Fruit fly (Drosophila melanogaster) whole organism, wandering third instar larva: Measurements from ENCODE around the gene RabX2.

Source experiments
- CG32264 ChIP-seq: fragments of 200-800 bp; sonication (Bioruptor generic); optimal IDR thresholded peaks from 2 replicates; lab custom pipeline; 2016; ENCODE audit warnings: missing biosample characterization, missing genetic modification characterization
- Hr78 ChIP-seq: fragments of >200 bp; optimal IDR thresholded peaks from 2 replicates; lab custom pipeline; 2017; ENCODE audit warnings: missing biosample characterization, missing genetic modification characterization
- N ChIP-seq: fragments of >200 bp; optimal IDR thresholded peaks from 2 replicates; lab custom pipeline; 2018; ENCODE audit warnings: missing biosample characterization, missing external identifiers, missing genetic modification characterization
- h ChIP-seq: fragments of 200-800 bp; sonication (Bioruptor generic); optimal IDR thresholded peaks from 3 replicates; lab custom pipeline; 2016; ENCODE audit warnings: missing biosample characterization, mild to moderate bottlenecking, missing genetic modification characterization

- TF ChIP-seq Hr78 (no peak), CG32264 (GFP tag; lab: Kevin White, UChicago) (no peak), N (GFP tag; lab: Kevin White, UChicago) (no peak), h (GFP tag; lab: Kevin White, UChicago) (peak; percentile 15)
Measured at dm6 chrX:10397514-10398133, 19.6 kb upstream of the RabX2 start.
